Fruit fly (Drosophila melanogaster): Measurements from ENCODE around the gene CG6276.

DNA sequence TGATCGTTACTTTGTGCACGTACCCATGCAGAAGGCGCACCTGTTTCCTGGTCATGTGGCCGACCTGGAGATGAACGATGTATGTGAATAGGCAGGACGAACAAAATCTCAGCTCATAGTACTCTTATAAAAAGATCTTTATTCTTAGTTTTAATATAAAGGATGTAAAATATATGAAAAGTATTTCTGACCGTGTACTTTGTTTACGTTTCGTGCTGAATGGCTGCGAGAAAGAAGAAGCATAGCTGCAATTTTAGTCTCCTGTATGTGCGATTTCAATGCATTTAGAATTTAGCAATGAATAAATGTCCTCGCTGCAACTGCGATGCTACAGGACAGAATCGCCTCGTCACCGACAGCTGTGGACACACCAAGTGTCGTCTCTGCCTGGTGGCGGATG, 28.0 kb upstream of the CG6276 start, which contains the start of the genes CG42726 and CG42727:
- no peak for TF ChIP-seq gl (tag; optimal IDR thresholded peaks at IDR 0.05)
- TF ChIP-seq D1 (tag; optimal IDR thresholded peaks at IDR 0.05) = no peak

Data from whole organism, pupa.